Fruit fly (Drosophila melanogaster) whole organism, adult: ENCODE measurements around the gene His2Av.

Source experiments
- CG11617 ChIP-seq: fragments of 200-800 bp; sonication (Bioruptor generic); optimal IDR thresholded peaks from 2 replicates; lab custom pipeline; 2017; ENCODE audit warnings: mild to moderate bottlenecking, missing biosample characterization, missing genetic modification reagents, missing genetic modification characterization
- CG12768 ChIP-seq: fragments of 200-800 bp; sonication (Bioruptor generic); optimal IDR thresholded peaks from 2 replicates; lab custom pipeline; 2017; ENCODE audit warnings: missing biosample characterization, missing genetic modification characterization, mild to moderate bottlenecking, moderate library complexity, missing genetic modification reagents
- CG14711 ChIP-seq: fragments of 200-800 bp; sonication (Bioruptor generic); optimal IDR thresholded peaks from 2 replicates; lab custom pipeline; 2018; ENCODE audit warnings: missing biosample characterization, mild to moderate bottlenecking, missing genetic modification characterization, moderate library complexity
- CG1620 ChIP-seq: fragments of 200-800 bp; sonication (Bioruptor generic); optimal IDR thresholded peaks from 2 replicates; lab custom pipeline; 2016; ENCODE audit warnings: missing biosample characterization, missing genetic modification characterization
- CG33017 ChIP-seq: fragments of 200-800 bp; sonication (Bioruptor generic); optimal IDR thresholded peaks from 2 replicates; lab custom pipeline; 2018; ENCODE audit warnings: missing biosample characterization, mild to moderate bottlenecking, missing genetic modification characterization, moderate library complexity
- CG5204 ChIP-seq: fragments of 200-800 bp; sonication (Bioruptor generic); optimal IDR thresholded peaks from 2 replicates; lab custom pipeline; 2016; ENCODE audit warnings: missing biosample characterization, missing genetic modification characterization
- CG7045 ChIP-seq: fragments of 200-800 bp; sonication (Bioruptor generic); optimal IDR thresholded peaks from 2 replicates; lab custom pipeline; 2017; ENCODE audit warnings: missing biosample characterization, mild to moderate bottlenecking, missing genetic modification characterization
- CG7101 ChIP-seq: fragments of 200-800 bp; sonication (Bioruptor generic); optimal IDR thresholded peaks from 2 replicates; lab custom pipeline; 2018; ENCODE audit warnings: missing biosample characterization, mild to moderate bottlenecking, missing genetic modification characterization, moderate library complexity
- Clk ChIP-seq: fragments of 200-800 bp; sonication (Bioruptor generic); optimal IDR thresholded peaks from 2 replicates; lab custom pipeline; 2017; ENCODE audit warnings: missing biosample characterization, missing genetic modification characterization
- Crg-1 ChIP-seq: fragments of 200-800 bp; sonication (Bioruptor generic); optimal IDR thresholded peaks from 2 replicates; lab custom pipeline; 2016; ENCODE audit warnings: missing biosample characterization, missing genetic modification characterization
- Hr96 ChIP-seq: fragments of 200-800 bp; sonication (Bioruptor generic); optimal IDR thresholded peaks from 2 replicates; lab custom pipeline; 2016; ENCODE audit warnings: missing biosample characterization, missing genetic modification characterization
- Mnt ChIP-seq: fragments of 200-800 bp; sonication (Bioruptor generic); optimal IDR thresholded peaks from 2 replicates; lab custom pipeline; 2016; ENCODE audit warnings: missing biosample characterization, mild to moderate bottlenecking, missing genetic modification characterization
- bab1 ChIP-seq: fragments of 200-800 bp; sonication (Bioruptor generic); optimal IDR thresholded peaks from 3 replicates; lab custom pipeline; 2019; ENCODE audit warnings: missing biosample characterization, mild to moderate bottlenecking, missing genetic modification characterization, moderate library complexity
- cnc ChIP-seq, 2 experiments: fragments of >200 bp; optimal IDR thresholded peaks; 2 replicates each; lab custom pipeline; 2017
- kay ChIP-seq: fragments of 200-800 bp; sonication (Bioruptor generic); peaks from one replicate; lab custom pipeline; 2016; ENCODE audit warnings: missing biosample characterization, missing genetic modification characterization, borderline replicate concordance
- ovo ChIP-seq: fragments of 200-800 bp; sonication (Bioruptor generic); optimal IDR thresholded peaks from 2 replicates; lab custom pipeline; 2016; ENCODE audit warnings: missing biosample characterization, missing genetic modification characterization
- tj ChIP-seq: fragments of 200-800 bp; sonication (Bioruptor generic); optimal IDR thresholded peaks from 3 replicates; lab custom pipeline; 2017; ENCODE audit warnings: missing biosample characterization, mild to moderate bottlenecking, missing genetic modification characterization, moderate library complexity
- toe ChIP-seq: fragments of 200-800 bp; sonication (Bioruptor generic); optimal IDR thresholded peaks from 2 replicates; lab custom pipeline; 2016; ENCODE audit warnings: missing biosample characterization, missing genetic modification characterization

The His2Av gene

dm6 chr3R:26890088-26890487, 23.4 kb downstream of the His2Av start:
- TF ChIP-seq ovo (GFP tag; lab: Kevin White, UChicago) (no peak), CG7045 (GFP tag; lab: Kevin White, UChicago) (peak; percentile 7), kay (GFP tag; lab: Kevin White, UChicago) (no peak), CG12768 (GFP tag; lab: Kevin White, UChicago) (peak; percentile 63), CG14711 (peak; percentile 17), Hr96 (GFP tag; lab: Kevin White, UChicago) (no peak), toe (peak; percentile 7)

- no peak for TF ChIP-seq CG33017 (tag; lab: Kevin White, UChicago)
- TF ChIP-seq kay (GFP tag; lab: Kevin White, UChicago) = peak; percentile 5
Observed at dm6 chr3R:26890499-26890898, 23.8 kb downstream of the His2Av start.

- TF ChIP-seq cnc (optimal IDR thresholded peaks at IDR 0.05; lab: Kevin White, UChicago) (no peak), Clk (GFP tag; lab: Kevin White, UChicago) (no peak), CG5204 (no peak)
Observed at dm6 chr3R:26892764-26893163, 26.0 kb downstream of the His2Av start.

dm6 chr3R:26893621-26894316, 27.0 kb downstream of the His2Av start:
- TF ChIP-seq Crg-1 (GFP tag; lab: Kevin White, UChicago) = no peak
- peak; percentile 6 for TF ChIP-seq kay (GFP tag; lab: Kevin White, UChicago)

- TF ChIP-seq kay (GFP tag; lab: Kevin White, UChicago) = peak; percentile 83
- TF ChIP-seq Crg-1 (GFP tag; lab: Kevin White, UChicago) = no peak
Observed at dm6 chr3R:26896260-26896659, 29.5 kb downstream of the His2Av start.

dm6 chr3R:26897302-26897701, 30.6 kb downstream of the His2Av start:
- TF ChIP-seq kay (GFP tag; lab: Kevin White, UChicago) = peak; percentile 71
- no peak for TF ChIP-seq Crg-1 (GFP tag; lab: Kevin White, UChicago)

dm6 chr3R:26899982-26900381, 33.3 kb downstream of the His2Av start:
- TF ChIP-seq kay (GFP tag; lab: Kevin White, UChicago) (peak; percentile 14), Mnt (GFP tag; lab: Kevin White, UChicago) (no peak)

- TF ChIP-seq CG1620 (GFP tag; lab: Kevin White, UChicago) (no peak), tj (GFP tag; lab: Kevin White, UChicago) (peak; percentile 91)
Observed at dm6 chr3R:26906034-26906433, 39.3 kb downstream of the His2Av start.

- TF ChIP-seq CG11617 (GFP tag; lab: Kevin White, UChicago) (no peak), Mnt (GFP tag; lab: Kevin White, UChicago) (no peak), CG12768 (GFP tag; lab: Kevin White, UChicago) (no peak), CG7101 (no peak), CG33017 (tag; lab: Kevin White, UChicago) (no peak), ovo (GFP tag; lab: Kevin White, UChicago) (no peak), CG7045 (GFP tag; lab: Kevin White, UChicago) (no peak), kay (GFP tag; lab: Kevin White, UChicago) (no peak), CG1620 (GFP tag; lab: Kevin White, UChicago) (no peak)
Observed at dm6 chr3R:26906711-26907510, 40.2 kb downstream of the His2Av start.

dm6 chr3R:26908750-26909149, 42.0 kb downstream of the His2Av start:
- TF ChIP-seq bab1 (GFP tag; lab: Kevin White, UChicago) = no peak
